Fruit fly (Drosophila melanogaster) whole organism, embryonic: Measurements from ENCODE around the gene Uro.

Source experiments
- Adf1 ChIP-seq: fragments of 200-800 bp; sonication (Bioruptor generic); IDR thresholded peaks from 2 replicates; pipeline ENCODE4 v1.3.6; 2022; ENCODE audit warnings: missing biosample characterization, missing genetic modification characterization
- BEAF-32 ChIP-seq: fragments of 200-800 bp; sonication (Bioruptor generic); optimal IDR thresholded peaks from 3 replicates; lab custom pipeline; 2017; ENCODE audit warnings: missing biosample characterization, missing genetic modification characterization, mild to moderate bottlenecking, moderate library complexity, missing genetic modification reagents
- Bdp1 ChIP-seq: fragments of 200-800 bp; sonication (Bioruptor generic); optimal IDR thresholded peaks from 3 replicates; lab custom pipeline; 2016; ENCODE audit warnings: missing biosample characterization, missing genetic modification characterization
- Blimp-1 ChIP-seq: fragments of 200-800 bp; sonication (Bioruptor generic); optimal IDR thresholded peaks from 3 replicates; lab custom pipeline; 2018; ENCODE audit warnings: missing biosample characterization, missing genetic modification characterization, mild to moderate bottlenecking, moderate library complexity, missing genetic modification reagents
- CG10321 ChIP-seq: fragments of 200-800 bp; sonication (Bioruptor generic); IDR thresholded peaks from 2 replicates; pipeline ENCODE4 v1.3.6; 2022; ENCODE audit warnings: missing biosample characterization, missing genetic modification characterization
- CG11398 ChIP-seq: fragments of 200-800 bp; sonication (Bioruptor generic); optimal IDR thresholded peaks from 2 replicates; lab custom pipeline; 2016; ENCODE audit warnings: missing biosample characterization, missing genetic modification characterization
- CG11504 ChIP-seq: fragments of 200-800 bp; sonication (Bioruptor generic); optimal IDR thresholded peaks from 3 replicates; lab custom pipeline; 2019; ENCODE audit warnings: missing biosample characterization, mild to moderate bottlenecking, missing genetic modification characterization, moderate library complexity
- CG12155 ChIP-seq: fragments of 200-800 bp; sonication (Bioruptor generic); optimal IDR thresholded peaks from 3 replicates; lab custom pipeline; 2016; ENCODE audit warnings: missing biosample characterization, missing genetic modification characterization
- CG13123 ChIP-seq: fragments of 200-800 bp; sonication (Bioruptor generic); optimal IDR thresholded peaks from 2 replicates; lab custom pipeline; 2016; ENCODE audit warnings: missing biosample characterization, missing genetic modification characterization
- CG14860 ChIP-seq: fragments of 200-800 bp; sonication (Bioruptor generic); IDR thresholded peaks from 3 replicates; pipeline ENCODE4 v1.3.6; 2022; ENCODE audit warnings: missing biosample characterization, missing genetic modification characterization; ENCODE audit not compliant: partially characterized antibody
- CG14965 ChIP-seq: fragments of 200-800 bp; sonication (Bioruptor generic); optimal IDR thresholded peaks from 2 replicates; lab custom pipeline; 2016; ENCODE audit warnings: missing biosample characterization, missing genetic modification characterization, borderline replicate concordance
- CG16815 ChIP-seq: fragments of 200-800 bp; sonication (Bioruptor generic); optimal IDR thresholded peaks from 3 replicates; lab custom pipeline; 2017; ENCODE audit warnings: missing biosample characterization, mild to moderate bottlenecking, missing genetic modification characterization
- CG2678 ChIP-seq: fragments of 200-800 bp; sonication (Bioruptor generic); optimal IDR thresholded peaks from 3 replicates; lab custom pipeline; 2019; ENCODE audit warnings: missing biosample characterization, mild to moderate bottlenecking, missing genetic modification characterization, moderate library complexity
- CG43689 ChIP-seq: fragments of 200-800 bp; sonication (Bioruptor generic); IDR thresholded peaks from 2 replicates; pipeline ENCODE4 v1.3.6; 2022; ENCODE audit warnings: missing biosample characterization, missing genetic modification characterization
- CG4617 ChIP-seq: fragments of 200-800 bp; sonication (Bioruptor generic); optimal IDR thresholded peaks from 3 replicates; lab custom pipeline; 2016; ENCODE audit warnings: missing biosample characterization, missing genetic modification characterization, borderline replicate concordance
- CG4707 ChIP-seq: fragments of 200-800 bp; sonication (Bioruptor generic); optimal IDR thresholded peaks from 2 replicates; lab custom pipeline; 2018; ENCODE audit warnings: missing biosample characterization, mild to moderate bottlenecking, missing genetic modification characterization, moderate library complexity
- CG6854 ChIP-seq: fragments of 200-800 bp; sonication (Bioruptor generic); optimal IDR thresholded peaks from 3 replicates; lab custom pipeline; 2017; ENCODE audit warnings: missing biosample characterization, mild to moderate bottlenecking, missing genetic modification characterization
- CG7963 ChIP-seq: fragments of 200-800 bp; sonication (Bioruptor generic); IDR thresholded peaks from 3 replicates; pipeline ENCODE4 v1.3.6; 2022; ENCODE audit warnings: missing biosample characterization, missing genetic modification characterization; ENCODE audit not compliant: partially characterized antibody
- CG8281 ChIP-seq: fragments of 200-800 bp; sonication (Bioruptor generic); optimal IDR thresholded peaks from 2 replicates; lab custom pipeline; 2018; ENCODE audit warnings: missing biosample characterization, mild to moderate bottlenecking, missing genetic modification characterization, moderate library complexity
- CG8388 ChIP-seq: fragments of 200-800 bp; sonication (Bioruptor generic); optimal IDR thresholded peaks from 2 replicates; lab custom pipeline; 2019; ENCODE audit warnings: missing biosample characterization, mild to moderate bottlenecking, missing genetic modification characterization, moderate library complexity
- CrebB ChIP-seq: fragments of 200-800 bp; sonication (Bioruptor generic); optimal IDR thresholded peaks from 3 replicates; lab custom pipeline; 2018; ENCODE audit warnings: missing biosample characterization, mild to moderate bottlenecking, missing genetic modification characterization
- HLH4C ChIP-seq: fragments of 200-800 bp; sonication (Bioruptor generic); IDR thresholded peaks from 3 replicates; pipeline ENCODE4 v1.3.6; 2022; ENCODE audit warnings: missing biosample characterization, missing genetic modification characterization; ENCODE audit not compliant: partially characterized antibody
- Hey ChIP-seq: fragments of 200-800 bp; sonication (Bioruptor generic); optimal IDR thresholded peaks from 3 replicates; lab custom pipeline; 2018; ENCODE audit warnings: missing biosample characterization, mild to moderate bottlenecking, missing genetic modification characterization
- Hr51 ChIP-seq, 2 experiments: fragments of 200-800 bp; sonication (Bioruptor generic); optimal IDR thresholded peaks; 2 replicates in 1 of 2; 3 replicates in 1 of 2; lab custom pipeline; 2016 to 2018; ENCODE audit warnings: missing biosample characterization in 2 of 2, missing genetic modification characterization in 2 of 2, mild to moderate bottlenecking in 1 of 2, moderate library complexity in 1 of 2
- Lhr ChIP-seq: fragments of 200-800 bp; sonication (Bioruptor generic); optimal IDR thresholded peaks from 3 replicates; lab custom pipeline; 2017; ENCODE audit warnings: mild to moderate bottlenecking, missing biosample characterization, missing genetic modification reagents, missing genetic modification characterization
- Sry-δ ChIP-seq: fragments of 200-800 bp; sonication (Bioruptor generic); optimal IDR thresholded peaks from 2 replicates; lab custom pipeline; 2016; ENCODE audit warnings: missing biosample characterization, missing genetic modification characterization
- Trl ChIP-seq, 3 experiments: fragments of >200 bp in 2 of 3; fragments of 200-800 bp in 1 of 3; sonication (Bioruptor generic) in 1 of 3; optimal IDR thresholded peaks; 2 replicates in 1 of 3; 3 replicates in 2 of 3; lab custom pipeline; 2016 to 2017; ENCODE audit warnings: missing biosample characterization in 1 of 3, missing genetic modification characterization in 1 of 3
- Xbp1 ChIP-seq: fragments of 200-800 bp; sonication (Bioruptor generic); optimal IDR thresholded peaks from 3 replicates; lab custom pipeline; 2016; ENCODE audit warnings: missing biosample characterization, mild to moderate bottlenecking, missing genetic modification characterization
- YL-1 ChIP-seq: fragments of 200-800 bp; sonication (Bioruptor generic); optimal IDR thresholded peaks from 3 replicates; lab custom pipeline; 2017; ENCODE audit warnings: missing biosample characterization, mild to moderate bottlenecking, missing genetic modification characterization
- bigmax ChIP-seq: fragments of 200-800 bp; sonication (Bioruptor generic); optimal IDR thresholded peaks from 2 replicates; lab custom pipeline; 2018; ENCODE audit warnings: missing biosample characterization, mild to moderate bottlenecking, missing genetic modification characterization
- fd102C ChIP-seq: fragments of 200-800 bp; sonication (Bioruptor generic); optimal IDR thresholded peaks from 2 replicates; lab custom pipeline; 2018; ENCODE audit warnings: missing biosample characterization, mild to moderate bottlenecking, missing genetic modification characterization, moderate library complexity
- fd64A ChIP-seq: fragments of 200-800 bp; sonication (Bioruptor generic); optimal IDR thresholded peaks from 3 replicates; lab custom pipeline; 2018; ENCODE audit warnings: missing biosample characterization, mild to moderate bottlenecking, missing genetic modification characterization
- fru ChIP-seq: fragments of >200 bp; optimal IDR thresholded peaks from 2 replicates; lab custom pipeline; 2017
- gce ChIP-seq: fragments of 200-800 bp; sonication (Bioruptor generic); IDR thresholded peaks from 3 replicates; pipeline ENCODE4 v1.3.6; 2022; ENCODE audit warnings: missing biosample characterization, missing genetic modification characterization
- gfzf ChIP-seq: fragments of 200-800 bp; sonication (Bioruptor generic); optimal IDR thresholded peaks from 2 replicates; lab custom pipeline; 2016; ENCODE audit warnings: missing biosample characterization, mild to moderate bottlenecking, missing genetic modification characterization, moderate library complexity
- h ChIP-seq: fragments of >200 bp; optimal IDR thresholded peaks from 2 replicates; lab custom pipeline; 2017
- insv ChIP-seq, 2 experiments: fragments of 200-800 bp; sonication (Bioruptor generic); optimal IDR thresholded peaks; 3 replicates each; lab custom pipeline; 2016 to 2018; ENCODE audit warnings: missing biosample characterization in 2 of 2, missing genetic modification characterization in 2 of 2
- mirr ChIP-seq: fragments of 200-800 bp; sonication (Bioruptor generic); optimal IDR thresholded peaks from 3 replicates; lab custom pipeline; 2018; ENCODE audit warnings: missing biosample characterization, mild to moderate bottlenecking, missing genetic modification characterization
- pan ChIP-seq, 4 experiments: fragments of >200 bp in 3 of 4; fragments of 200-800 bp in 1 of 4; sonication (Bioruptor generic) in 1 of 4; optimal IDR thresholded peaks in 3 of 4; IDR thresholded peaks in 1 of 4; 2 replicates each; pipeline versions ENCODE4 v1.3.6 to Lab custom; 2017 to 2022; ENCODE audit warnings: missing biosample characterization in 2 of 4, missing genetic modification characterization in 2 of 4, mixed read lengths in 1 of 4
- pzg ChIP-seq: fragments of 200-800 bp; sonication (Bioruptor generic); optimal IDR thresholded peaks from 3 replicates; lab custom pipeline; 2018; ENCODE audit warnings: missing biosample characterization, mild to moderate bottlenecking, missing genetic modification characterization, moderate library complexity
- sd ChIP-seq: fragments of 200-800 bp; sonication (Bioruptor generic); optimal IDR thresholded peaks from 3 replicates; lab custom pipeline; 2018; ENCODE audit warnings: missing biosample characterization, mild to moderate bottlenecking, missing genetic modification characterization, moderate library complexity
- sens ChIP-seq: fragments of 200-800 bp; sonication (Bioruptor generic); peaks from one replicate; lab custom pipeline; 2016; ENCODE audit warnings: missing biosample characterization, missing genetic modification characterization
- tgo ChIP-seq: fragments of 200-800 bp; sonication (Bioruptor generic); IDR thresholded peaks from 3 replicates; pipeline ENCODE4 v1.3.6; 2022; ENCODE audit warnings: missing biosample characterization, missing genetic modification characterization
- twi ChIP-seq: fragments of 200-800 bp; optimal IDR thresholded peaks from 2 replicates; lab custom pipeline; 2019; ENCODE audit warnings: missing biosample characterization, mild to moderate bottlenecking, missing genetic modification characterization, moderate library complexity
- zf30C ChIP-seq: fragments of 200-800 bp; sonication (Bioruptor generic); optimal IDR thresholded peaks from 3 replicates; lab custom pipeline; 2018; ENCODE audit warnings: missing biosample characterization, mild to moderate bottlenecking, missing genetic modification characterization

Uro gene

dm6 chr2L:7827045-7828004 lies 47.4 kb downstream of the Uro start, which contains the start of the genes Rack1 and mts (continued):
- TF ChIP-seq Adf1 (GFP tag; lab: Robert Waterston, UW) = peak; percentile 39; the same call in 1 of the 2 replicates
- TF ChIP-seq HLH4C = peak; percentile 55
- TF ChIP-seq Blimp-1 = peak; percentile 28
- TF ChIP-seq Lhr (GFP tag; lab: Kevin White, UChicago) = peak; percentile 72
- peak; percentile 64 for TF ChIP-seq bigmax (GFP tag; lab: Kevin White, UChicago)
- peak; percentile 71 for TF ChIP-seq CG12155

- TF ChIP-seq CG4707 (GFP tag; lab: Kevin White, UChicago) (no peak), pzg (GFP tag; lab: Kevin White, UChicago) (peak; percentile 28), sd (tag; lab: Kevin White, UChicago) (peak; percentile 100), mirr (GFP tag; lab: Kevin White, UChicago) (peak; percentile 49), Hey (tag; lab: Kevin White, UChicago) (no peak), CrebB (no peak), zf30C (GFP tag; lab: Kevin White, UChicago) (peak; percentile 49), Bdp1 (GFP tag; lab: Kevin White, UChicago) (no peak), sens (GFP tag; lab: Kevin White, UChicago) (peak; percentile 78), tgo (GFP tag; lab: Robert Waterston, UW) (no peak), CG11398 (GFP tag; lab: Kevin White, UChicago) (no peak), Hr51 (GFP tag; optimal IDR thresholded peaks at IDR 0.05; lab: Kevin White, UChicago) (peak in 1 of 2 experiments; percentile 13), BEAF-32 (GFP tag; lab: Kevin White, UChicago) (no peak), insv (GFP tag; optimal IDR thresholded peaks at IDR 0.05; lab: Kevin White, UChicago) (peak in 1 of 2 experiments; percentile 62), fd64A (GFP tag; lab: Kevin White, UChicago) (no peak), CG8281 (tag; lab: Kevin White, UChicago) (peak; percentile 50), CG14860 (GFP tag; lab: Robert Waterston, UW) (peak; percentile 61; the same call in 2 of the 3 replicates), fru (lab: Kevin White, UChicago) (no peak), CG7963 (0 out of 3 replicates have a peak, but pooled peaks have one; percentile 31), CG13123 (GFP tag; lab: Kevin White, UChicago) (no peak), pan (optimal IDR thresholded peaks at IDR 0.05; lab: Kevin White, UChicago) (no peak), pan (GFP tag; optimal IDR thresholded peaks at IDR 0.05 in 1 of 2, IDR thresholded peaks at IDR 0.05 in 1 of 2) (peak in 1 of 2 experiments; percentile 39), CG16815 (no peak), CG2678 (tag; lab: Kevin White, UChicago) (peak; percentile 14), gce (GFP tag; lab: Robert Waterston, UW) (no peak), Xbp1 (peak; percentile 13), YL-1 (GFP tag; lab: Kevin White, UChicago) (peak; percentile 97), gfzf (no peak), Trl (optimal IDR thresholded peaks at IDR 0.05; lab: Kevin White, UChicago) (peak in 1 of 2 experiments; percentile 72), Trl (GFP tag; optimal IDR thresholded peaks at IDR 0.05; lab: Kevin White, UChicago) (no peak), CG6854 (GFP tag; lab: Kevin White, UChicago) (no peak), Sry-δ (no peak), twi (tag; lab: Kevin White, UChicago) (peak; percentile 53), CG43689 (GFP tag; lab: Robert Waterston, UW) (no peak), CG4617 (GFP tag; lab: Kevin White, UChicago) (peak; percentile 73), CG10321 (GFP tag; lab: Robert Waterston, UW) (peak; percentile 100), h (no peak), CG11504 (no peak), fd102C (no peak), CG8388 (GFP tag; lab: Kevin White, UChicago) (no peak), CG14965 (GFP tag; lab: Kevin White, UChicago) (no peak)
Measured at dm6 chr2L:7828231-7828630, 48.3 kb downstream of the Uro start.
